Worm (Caenorhabditis elegans) whole organism, L4 larva: ENCODE data around the gene acs-19.

Experiments
- ZK546.5 ChIP-seq, 2 experiments: sonication (generic microtip); optimal IDR thresholded peaks; 2 replicates each; lab custom pipeline; 2017; ENCODE audit warnings: missing biosample characterization in 2 of 2, missing genetic modification characterization in 2 of 2
- ceh-62 ChIP-seq: sonication (generic microtip); optimal IDR thresholded peaks from 2 replicates; lab custom pipeline; 2017; ENCODE audit warnings: missing biosample characterization, missing genetic modification characterization
- gei-8 ChIP-seq: fragments of 200-800 bp; sonication (Bioruptor generic); optimal IDR thresholded peaks from 2 replicates; lab custom pipeline; 2018; ENCODE audit warnings: mild to moderate bottlenecking, missing genetic modification characterization, missing compliant biosample characterization
- mdl-1 ChIP-seq, 2 experiments: fragments of 150-350 bp in 1 of 2; sonication (generic microtip) in 1 of 2; optimal IDR thresholded peaks; 2 replicates each; lab custom pipeline; 2014 to 2017; ENCODE audit warnings: missing biosample characterization in 2 of 2, missing genetic modification characterization in 2 of 2
- nhr-42 ChIP-seq: fragments of 200-800 bp; sonication (Bioruptor generic); IDR thresholded peaks from 2 replicates; pipeline ENCODE4 v1.3.6; 2022; ENCODE audit warnings: missing genetic modification characterization, missing compliant biosample characterization
- snpc-4 ChIP-seq: fragments of 150-350 bp; optimal IDR thresholded peaks from 2 replicates; lab custom pipeline; 2014; ENCODE audit warnings: missing biosample characterization, missing genetic modification characterization

- no peak for TF ChIP-seq gei-8 (GFP tag; lab: Kevin White, UChicago)
- no peak for TF ChIP-seq snpc-4 (tag; lab: Kevin White, UChicago)
- TF ChIP-seq ceh-62 (tag; lab: Kevin White, UChicago), result no peak
- no peak for TF ChIP-seq ZK546.5 (tag; optimal IDR thresholded peaks at IDR 0.05; lab: Kevin White, UChicago)
- no peak for TF ChIP-seq mdl-1 (tag; optimal IDR thresholded peaks at IDR 0.05; lab: Kevin White, UChicago)
- no peak for TF ChIP-seq nhr-42 (GFP tag; lab: Robert Waterston, UW)
Measured at ce11 chrIII:3883146-3883545, 18.9 kb downstream of the acs-19 start.
